Worm (Caenorhabditis elegans) whole organism, L2 larva: ENCODE data around the gene elt-7.

Experiments used
- nhr-11 ChIP-seq: fragments of 150-350 bp; optimal IDR thresholded peaks from 2 replicates; lab custom pipeline; 2014; ENCODE audit warnings: missing biosample characterization, missing genetic modification characterization
- nhr-12 ChIP-seq: fragments of 150-350 bp; optimal IDR thresholded peaks from 2 replicates; lab custom pipeline; 2014; ENCODE audit warnings: missing biosample characterization, missing genetic modification characterization
- nhr-237 ChIP-seq: fragments of 150-350 bp; optimal IDR thresholded peaks from 2 replicates; lab custom pipeline; 2014; ENCODE audit warnings: missing biosample characterization, missing genetic modification characterization
- nhr-6 ChIP-seq: fragments of 150-350 bp; optimal IDR thresholded peaks from 2 replicates; lab custom pipeline; 2014; ENCODE audit warnings: missing biosample characterization, missing genetic modification characterization
- unc-62 ChIP-seq: fragments of 150-350 bp; optimal IDR thresholded peaks from 2 replicates; lab custom pipeline; 2014; ENCODE audit warnings: missing biosample characterization, missing genetic modification reagents, missing genetic modification characterization

DNA sequence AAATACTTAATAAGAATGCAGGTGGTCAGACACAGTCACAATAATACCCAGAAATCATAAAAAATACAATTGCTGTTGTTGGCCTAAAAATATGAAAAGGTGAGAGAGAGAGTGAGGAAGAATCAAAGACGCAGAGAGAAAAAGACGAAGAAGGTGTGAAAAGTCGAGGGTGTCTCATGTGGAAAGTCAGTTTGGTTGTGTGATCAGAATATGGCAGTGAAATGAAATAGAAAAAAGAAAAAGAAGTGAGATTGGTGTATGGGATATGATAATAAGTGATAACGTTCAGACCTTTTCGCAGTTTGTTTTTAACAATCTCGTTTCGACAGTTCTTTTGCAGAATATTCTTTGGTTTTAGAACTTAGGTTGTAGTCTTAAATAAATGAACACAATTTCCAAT, 36.4 kb downstream of the elt-7 start:
- TF ChIP-seq nhr-12 (no peak), unc-62 (GFP tag; lab: Kevin White, UChicago) (no peak), nhr-237 (tag; lab: Kevin White, UChicago) (no peak), nhr-11 (tag; lab: Kevin White, UChicago) (no peak), nhr-6 (no peak)
